Worm (Caenorhabditis elegans) whole organism, L4 larva: ENCODE results near the gene F52C6.2.

ENCODE experiments used
- D1046.2 ChIP-seq: fragments of 200-800 bp; sonication (Bioruptor generic); IDR thresholded peaks from 2 replicates; pipeline ENCODE4 v1.3.6; 2022; ENCODE audit warnings: missing genetic modification characterization, missing compliant biosample characterization
- F37D6.2 ChIP-seq: sonication (generic microtip); optimal IDR thresholded peaks from 2 replicates; lab custom pipeline; 2016; ENCODE audit warnings: mild to moderate bottlenecking, missing genetic modification characterization, missing compliant biosample characterization
- Y5F2A.4 ChIP-seq: fragments of 200-800 bp; sonication (Bioruptor generic); optimal IDR thresholded peaks from 2 replicates; lab custom pipeline; 2018; ENCODE audit warnings: mild to moderate bottlenecking, missing genetic modification characterization, missing compliant biosample characterization
- aha-1 ChIP-seq: fragments of 150-350 bp; peaks from one replicate; lab custom pipeline; 2014; ENCODE audit warnings: missing biosample characterization, missing genetic modification characterization
- ceh-44 ChIP-seq: fragments of 200-800 bp; sonication (Bioruptor generic); IDR thresholded peaks from 2 replicates; pipeline ENCODE4 v1.3.6; 2022; ENCODE audit warnings: missing genetic modification reagents, missing genetic modification characterization, missing compliant biosample characterization
- daf-12 ChIP-seq: fragments of 150-350 bp; optimal IDR thresholded peaks from 2 replicates; lab custom pipeline; 2014; ENCODE audit warnings: missing biosample characterization, missing genetic modification reagents, missing genetic modification characterization
- daf-19 ChIP-seq: fragments of 200-800 bp; sonication (Bioruptor generic); conservative IDR thresholded peaks from 2 replicates; pipeline ENCODE4 v1.3.6; 2022; ENCODE audit warnings: missing genetic modification characterization, missing compliant biosample characterization
- egl-43 ChIP-seq: fragments of 200-800 bp; sonication (Bioruptor generic); IDR thresholded peaks from 2 replicates; pipeline ENCODE4 v1.3.6; 2022; ENCODE audit warnings: missing genetic modification reagents, missing genetic modification characterization, missing compliant biosample characterization
- hlh-30 ChIP-seq: sonication (generic microtip); optimal IDR thresholded peaks from 2 replicates; lab custom pipeline; 2017; ENCODE audit warnings: antibody characterized with exemption, mild to moderate bottlenecking, missing genetic modification characterization, missing compliant biosample characterization; ENCODE audit not compliant: insufficient read depth
- jun-1 ChIP-seq: fragments of 150-350 bp; optimal IDR thresholded peaks from 2 replicates; lab custom pipeline; 2014; ENCODE audit warnings: missing biosample characterization, missing genetic modification reagents, missing genetic modification characterization
- lin-29 ChIP-seq: fragments of 200-800 bp; sonication (Bioruptor generic); IDR thresholded peaks from 2 replicates; pipeline ENCODE4 v1.3.6; 2022; ENCODE audit warnings: missing genetic modification reagents, missing genetic modification characterization, missing compliant biosample characterization
- madf-9 ChIP-seq: fragments of 200-800 bp; sonication (Bioruptor generic); conservative IDR thresholded peaks from 2 replicates; pipeline ENCODE4 v1.3.6; 2022; ENCODE audit warnings: missing genetic modification reagents, missing genetic modification characterization, missing compliant biosample characterization
- mes-2 ChIP-seq: sonication (generic microtip); optimal IDR thresholded peaks from 2 replicates; lab custom pipeline; 2016; ENCODE audit warnings: missing genotype, mild to moderate bottlenecking, missing genetic modification characterization, missing compliant biosample characterization; ENCODE audit not compliant: poor library complexity, severe bottlenecking
- mxl-2 ChIP-seq: fragments of 200-800 bp; sonication (Bioruptor generic); conservative IDR thresholded peaks from 2 replicates; pipeline ENCODE4 v1.3.6; 2022; ENCODE audit warnings: missing genetic modification reagents, missing genetic modification characterization, missing compliant biosample characterization
- nhr-10 ChIP-seq: fragments of 150-350 bp; optimal IDR thresholded peaks from 2 replicates; lab custom pipeline; 2014; ENCODE audit warnings: missing biosample characterization, missing genetic modification characterization
- nhr-28 ChIP-seq: fragments of 150-350 bp; optimal IDR thresholded peaks from 2 replicates; lab custom pipeline; 2014; ENCODE audit warnings: missing biosample characterization, missing genetic modification characterization
- nhr-41 ChIP-seq: fragments of 200-800 bp; sonication (Bioruptor generic); IDR thresholded peaks from 2 replicates; pipeline ENCODE4 v1.3.6; 2022; ENCODE audit warnings: missing genetic modification reagents, missing genetic modification characterization, missing compliant biosample characterization
- nhr-42 ChIP-seq: fragments of 200-800 bp; sonication (Bioruptor generic); IDR thresholded peaks from 2 replicates; pipeline ENCODE4 v1.3.6; 2022; ENCODE audit warnings: missing genetic modification characterization, missing compliant biosample characterization
- nhr-48 ChIP-seq: sonication (generic microtip); optimal IDR thresholded peaks from 2 replicates; lab custom pipeline; 2016; ENCODE audit warnings: mild to moderate bottlenecking, missing genetic modification characterization, missing compliant biosample characterization
- pqm-1 ChIP-seq: sonication (generic microtip); optimal IDR thresholded peaks from 2 replicates; lab custom pipeline; 2017; ENCODE audit warnings: missing biosample characterization, missing genetic modification characterization
- saeg-2 ChIP-seq: fragments of 200-800 bp; sonication (Bioruptor generic); IDR thresholded peaks from 2 replicates; pipeline ENCODE4 v1.3.6; 2022; ENCODE audit warnings: missing genetic modification reagents, missing genetic modification characterization, missing compliant biosample characterization
- sdz-12 ChIP-seq: fragments of 200-800 bp; sonication (Bioruptor generic); optimal IDR thresholded peaks from 2 replicates; lab custom pipeline; 2018; ENCODE audit warnings: mild to moderate bottlenecking, missing genetic modification characterization, missing compliant biosample characterization
- snpc-4 ChIP-seq: fragments of 150-350 bp; optimal IDR thresholded peaks from 2 replicates; lab custom pipeline; 2014; ENCODE audit warnings: missing biosample characterization, missing genetic modification characterization
- spr-1 ChIP-seq: sonication (generic microtip); optimal IDR thresholded peaks from 2 replicates; lab custom pipeline; 2016; ENCODE audit warnings: mild to moderate bottlenecking, missing genetic modification characterization, missing compliant biosample characterization
- tag-97 ChIP-seq: fragments of 200-800 bp; sonication (Bioruptor generic); IDR thresholded peaks from 2 replicates; pipeline ENCODE4 v1.3.6; 2022; ENCODE audit warnings: missing genetic modification characterization, missing compliant biosample characterization
- unc-130 ChIP-seq: sonication (generic microtip); optimal IDR thresholded peaks from 2 replicates; lab custom pipeline; 2016; ENCODE audit warnings: missing genetic modification reagents, missing genetic modification characterization, missing compliant biosample characterization
- unc-39 ChIP-seq: sonication (generic microtip); optimal IDR thresholded peaks from 2 replicates; lab custom pipeline; 2017; ENCODE audit warnings: missing biosample characterization, missing genetic modification characterization
- vab-7 ChIP-seq: fragments of 200-800 bp; sonication (Bioruptor generic); IDR thresholded peaks from 2 replicates; pipeline ENCODE4 v1.3.6; 2022; ENCODE audit warnings: missing genetic modification reagents, missing genetic modification characterization, missing compliant biosample characterization
- ztf-11 ChIP-seq: fragments of 150-350 bp; optimal IDR thresholded peaks from 2 replicates; lab custom pipeline; 2014; ENCODE audit warnings: missing biosample characterization, missing genetic modification characterization
- ztf-7 ChIP-seq: fragments of 150-350 bp; optimal IDR thresholded peaks from 2 replicates; lab custom pipeline; 2014; ENCODE audit warnings: missing biosample characterization, missing genetic modification characterization

The F52C6.2 gene

ce11 chrII:1901981-1902380 lies 24.3 kb upstream of the F52C6.2 start, which contains the start of gene math-23:
Gene math-23, plus strand, starts transcription at chrII:1902281.
- TF ChIP-seq saeg-2 (GFP tag; lab: Robert Waterston, UW), result no peak
- no peak for TF ChIP-seq nhr-41 (GFP tag; lab: Robert Waterston, UW)
- TF ChIP-seq nhr-48 (tag; lab: Kevin White, UChicago), result no peak
- TF ChIP-seq hlh-30 (tag; lab: Kevin White, UChicago), result no peak
- no peak for TF ChIP-seq egl-43 (GFP tag; lab: Robert Waterston, UW)
- TF ChIP-seq ztf-7 (tag; lab: Kevin White, UChicago), result no peak
- TF ChIP-seq mes-2 (tag; lab: Kevin White, UChicago), result no peak
- TF ChIP-seq vab-7 (GFP tag; lab: Robert Waterston, UW), result no peak

- TF ChIP-seq nhr-10 (no peak), pqm-1 (tag; lab: Kevin White, UChicago) (peak; percentile 19)
- TF ChIP-seq, all 104 proteins: peak for 1
Measured at ce11 chrII:1905104-1905503, 21.2 kb upstream of the F52C6.2 start, which contains the start of gene math-22. Gene math-22, plus strand, starts transcription at chrII:1905404.

- TF ChIP-seq madf-9 (GFP tag; lab: Robert Waterston, UW) (no peak), jun-1 (tag; lab: Kevin White, UChicago) (no peak), mxl-2 (GFP tag; lab: Robert Waterston, UW) (no peak)
Measured at ce11 chrII:1912741-1913140, 13.5 kb upstream of the F52C6.2 start, which contains the start of gene math-31. Gene math-31, minus strand, starts transcription at chrII:1912841.

ce11 chrII:1917862-1918261 lies 8.4 kb upstream of the F52C6.2 start, which contains the start of gene bath-4:
Gene bath-4, minus strand, starts transcription at chrII:1917962.
- TF ChIP-seq tag-97 (GFP tag; lab: Robert Waterston, UW) (no peak), unc-130 (GFP tag; lab: Kevin White, UChicago) (no peak)
- TF ChIP-seq, all 104 proteins: peak for 0

- TF ChIP-seq nhr-10, result no peak
- TF ChIP-seq Y5F2A.4 (GFP tag; lab: Kevin White, UChicago), result no peak
- TF ChIP-seq snpc-4, result no peak
- no peak for TF ChIP-seq saeg-2 (GFP tag; lab: Robert Waterston, UW)
- no peak for TF ChIP-seq ceh-44 (GFP tag; lab: Robert Waterston, UW)
- TF ChIP-seq daf-12 (tag; lab: Kevin White, UChicago), result no peak
- no peak for TF ChIP-seq unc-39 (tag; lab: Kevin White, UChicago)
- no peak for TF ChIP-seq nhr-42
- TF ChIP-seq ztf-11 (tag; lab: Kevin White, UChicago), result no peak
- TF ChIP-seq nhr-28 (tag; lab: Kevin White, UChicago), result no peak
- no peak for TF ChIP-seq sdz-12 (GFP tag; lab: Kevin White, UChicago)
- no peak for TF ChIP-seq spr-1 (tag; lab: Kevin White, UChicago)
Measured at ce11 chrII:1921018-1921417, 5.2 kb upstream of the F52C6.2 start, which contains the start of gene bath-7. Gene bath-7, minus strand, starts transcription at chrII:1921118.

- TF ChIP-seq lin-29 (GFP tag; lab: Robert Waterston, UW), result no peak
- no peak for TF ChIP-seq D1046.2 (GFP tag; lab: Robert Waterston, UW)
- no peak for TF ChIP-seq daf-19
- peak; percentile 5 for TF ChIP-seq aha-1 (tag; lab: Kevin White, UChicago)
- TF ChIP-seq F37D6.2 (tag; lab: Kevin White, UChicago), result no peak
Measured at ce11 chrII:1922665-1923187, 3.5 kb upstream of the F52C6.2 start, which contains the start of the genes bath-2 and F52C6.4. Gene bath-2, minus strand, starts transcription at chrII:1922765. Gene F52C6.4, plus strand, starts transcription at chrII:1923137.
